Worm (Caenorhabditis elegans): ENCODE results near the gene maoc-1.
A peak's percentile ranks its signal among the peaks of the same experiment; 100 is the strongest.

maoc-1 gene

ce11 chrII:7230684-7231083 is 34.6 kb downstream of the maoc-1 start:
- TF ChIP-seq alr-1 (tag; optimal IDR thresholded peaks at IDR 0.05) (no peak), nhr-21 (tag; optimal IDR thresholded peaks at IDR 0.05) (no peak), elt-1 (tag; optimal IDR thresholded peaks at IDR 0.05) (no peak), lsy-2 (tag; optimal IDR thresholded peaks at IDR 0.05) (no peak), peb-1 (tag; optimal IDR thresholded peaks at IDR 0.05) (no peak)

- TF ChIP-seq snpc-4 (tag; optimal IDR thresholded peaks at IDR 0.05) (peak; percentile 86), nhr-237 (tag; optimal IDR thresholded peaks at IDR 0.05) (no peak)
Observed at ce11 chrII:7231951-7232350, 35.9 kb downstream of the maoc-1 start.

DNA sequence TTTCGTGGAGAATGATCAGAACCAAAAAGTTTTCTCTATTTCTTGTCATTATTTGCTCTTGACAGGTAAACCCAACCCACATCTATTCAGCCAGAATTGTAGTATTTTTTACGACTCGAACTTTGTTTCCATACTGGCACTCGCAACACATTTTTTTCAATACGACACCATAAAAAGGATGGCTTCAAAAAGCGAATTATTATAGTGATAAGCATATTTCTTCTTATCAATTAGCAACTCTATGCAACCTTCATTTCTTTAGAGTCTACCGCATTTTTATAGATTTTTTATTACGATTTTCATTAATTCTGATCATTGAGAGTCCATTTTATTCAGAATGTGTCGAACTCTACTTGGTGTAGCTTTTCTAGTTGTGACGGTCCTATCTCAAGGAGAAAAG is 36.4 kb downstream of the maoc-1 start, which contains the start of gene ctsa-3.1:
Gene ctsa-3.1, plus strand, starts transcription at position 337 of the 400 bp plus-strand sequence.
- TF ChIP-seq blmp-1 (tag; optimal IDR thresholded peaks at IDR 0.05; ENCODE audit: insufficient read depth) (no peak), fos-1 (tag; optimal IDR thresholded peaks at IDR 0.05) (peak; percentile 77)

DNA sequence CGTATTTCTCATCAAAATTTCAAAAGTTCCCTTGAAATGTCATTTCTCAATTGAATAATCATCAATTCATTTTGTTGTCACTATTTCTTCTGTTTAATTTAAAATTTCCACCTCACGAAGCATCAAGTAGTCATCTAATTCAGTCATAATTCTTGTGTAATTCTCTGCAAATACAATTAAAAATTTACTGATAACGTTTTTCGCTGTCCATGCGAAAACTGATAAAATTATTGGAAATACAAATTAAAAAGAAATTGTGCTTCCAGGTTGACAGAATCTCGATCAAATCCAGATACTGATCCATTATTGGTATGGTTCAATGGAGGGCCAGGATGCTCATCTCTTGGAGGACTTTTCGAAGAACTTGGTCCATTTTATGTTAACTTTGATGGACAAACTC is 37.2 kb downstream of the maoc-1 start:
- TF ChIP-seq ama-1 (optimal IDR thresholded peaks at IDR 0.05) (no peak), fos-1 (tag; optimal IDR thresholded peaks at IDR 0.05) (peak; percentile 73)

DNA sequence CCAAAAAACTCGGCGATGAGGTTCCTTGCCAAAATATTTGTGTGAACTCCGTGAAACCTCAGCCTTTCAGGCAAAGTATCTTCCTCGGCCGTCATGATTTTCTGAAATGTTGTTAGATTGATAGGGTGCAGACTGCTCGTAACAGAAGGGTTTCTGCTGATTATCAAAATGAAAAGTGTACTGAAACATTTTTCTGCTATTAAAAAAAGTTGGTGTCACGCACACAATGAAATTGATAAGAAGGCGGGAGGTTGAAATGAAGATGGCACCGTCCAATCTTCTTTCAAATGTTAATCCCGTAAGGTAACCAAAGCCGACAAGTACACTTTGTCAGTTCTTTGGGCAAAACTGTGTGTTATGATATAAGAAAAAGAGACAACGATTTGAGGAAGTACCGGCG is 40.9 kb downstream of the maoc-1 start:
- no peak for TF ChIP-seq nhr-6 (tag; optimal IDR thresholded peaks at IDR 0.05)
- TF ChIP-seq fos-1 (tag; optimal IDR thresholded peaks at IDR 0.05) = peak; percentile 32

DNA sequence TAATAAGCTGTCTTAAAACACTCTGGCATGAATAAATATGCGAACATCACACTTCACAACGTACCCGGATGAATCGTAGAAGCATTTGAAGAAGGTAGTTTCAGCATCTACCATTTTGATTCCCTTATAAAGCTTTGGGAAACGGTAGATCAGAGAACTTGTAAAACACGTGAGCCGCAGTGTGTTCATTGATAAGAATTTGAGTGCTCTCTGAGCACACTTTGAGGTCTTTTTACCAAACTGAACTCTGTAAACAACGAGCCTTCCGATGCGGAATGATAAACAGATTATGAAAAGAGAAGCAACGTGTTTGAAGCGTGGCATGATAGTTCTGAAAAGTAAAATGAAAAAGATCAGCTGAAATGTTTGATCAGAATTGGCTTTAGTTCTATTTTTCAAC is 42.2 kb downstream of the maoc-1 start, which contains the start of gene aqp-1:
Gene aqp-1, minus strand, starts transcription at position 102 of the 400 bp plus-strand sequence.
- peak; percentile 40 for TF ChIP-seq fos-1 (tag; optimal IDR thresholded peaks at IDR 0.05)
- TF ChIP-seq lin-13 (GFP tag; optimal IDR thresholded peaks at IDR 0.05) = no peak
- TF ChIP-seq mdl-1 (tag; optimal IDR thresholded peaks at IDR 0.05) = peak in 1 of 2 experiments; percentile 17
- peak; percentile 68 for TF ChIP-seq crh-2 (tag; optimal IDR thresholded peaks at IDR 0.05)
- TF ChIP-seq Y55F3AM.14 (GFP tag; optimal IDR thresholded peaks at IDR 0.05) = no peak
- peak; percentile 78 for TF ChIP-seq sma-9 (GFP tag; optimal IDR thresholded peaks at IDR 0.05)
- no peak for TF ChIP-seq sma-9 (tag; optimal IDR thresholded peaks at IDR 0.05)
- TF ChIP-seq F13H6.1 (tag; optimal IDR thresholded peaks at IDR 0.05) = peak; percentile 24
- TF ChIP-seq ztf-11 (tag; optimal IDR thresholded peaks at IDR 0.05) = no peak
- TF ChIP-seq ztf-4 (tag; optimal IDR thresholded peaks at IDR 0.05) = no peak
- no peak for TF ChIP-seq nhr-21 (tag; optimal IDR thresholded peaks at IDR 0.05)
- no peak for TF ChIP-seq nhr-25 (tag; optimal IDR thresholded peaks at IDR 0.05)
- no peak for TF ChIP-seq mbf-1 (tag; optimal IDR thresholded peaks at IDR 0.05)
- no peak for TF ChIP-seq lin-11 (tag; optimal IDR thresholded peaks at IDR 0.05)
- no peak for TF ChIP-seq lin-39 (tag; optimal IDR thresholded peaks at IDR 0.05)
- TF ChIP-seq ZK546.5 (tag; optimal IDR thresholded peaks at IDR 0.05) = no peak
- TF ChIP-seq unc-39 (tag; optimal IDR thresholded peaks at IDR 0.05) = no peak
- TF ChIP-seq lsy-2 (tag; optimal IDR thresholded peaks at IDR 0.05) = no peak
- no peak for TF ChIP-seq ceh-16 (tag; optimal IDR thresholded peaks at IDR 0.05)
- no peak for TF ChIP-seq R02D3.7 (tag; optimal IDR thresholded peaks at IDR 0.05)
- TF ChIP-seq C34F6.9 (tag; optimal IDR thresholded peaks at IDR 0.05) = no peak
- no peak for TF ChIP-seq elt-3 (tag; optimal IDR thresholded peaks at IDR 0.05)
- TF ChIP-seq nhr-23 (tag; optimal IDR thresholded peaks at IDR 0.05) = no peak
- TF ChIP-seq sma-3 (GFP tag; optimal IDR thresholded peaks at IDR 0.05) = peak; percentile 21
- TF ChIP-seq ama-1 (optimal IDR thresholded peaks at IDR 0.05) = no peak

DNA sequence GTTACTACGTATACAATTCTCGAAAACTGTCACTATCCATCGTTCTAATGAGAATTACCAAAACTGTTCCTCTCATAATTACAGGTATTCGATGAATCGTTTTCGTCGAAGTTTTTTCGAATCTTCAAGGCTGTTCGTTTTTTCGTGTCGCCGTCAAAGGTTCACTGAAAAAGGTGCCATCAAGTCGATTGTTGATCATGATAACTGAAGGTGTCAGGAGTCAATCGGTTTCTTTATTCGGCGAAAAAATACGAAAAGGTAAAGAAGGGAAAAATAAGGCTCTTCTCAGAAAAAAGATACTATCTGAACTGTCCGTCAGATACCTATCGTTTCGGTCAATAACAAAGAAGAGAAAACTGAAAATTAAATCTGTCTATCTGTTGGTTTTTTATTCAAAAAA is 42.7 kb downstream of the maoc-1 start:
- TF ChIP-seq C34F6.9 (tag; optimal IDR thresholded peaks at IDR 0.05) (no peak), ceh-16 (tag; optimal IDR thresholded peaks at IDR 0.05) (peak; percentile 67)
